Worm (Caenorhabditis elegans) whole organism, L4 larva: ENCODE results near the gene H20J04.7.

Experiments
- F10B5.3 ChIP-seq: sonication (generic microtip); optimal IDR thresholded peaks from 2 replicates; lab custom pipeline; 2016; ENCODE audit warnings: mild to moderate bottlenecking, missing genetic modification characterization, missing compliant biosample characterization
- Y48G9A.11 ChIP-seq: fragments of 200-800 bp; sonication (Bioruptor generic); IDR thresholded peaks from 2 replicates; pipeline ENCODE4 v1.3.6; 2022; ENCODE audit warnings: missing genetic modification reagents, missing genetic modification characterization, missing compliant biosample characterization
- ZK337.2 ChIP-seq: fragments of 200-800 bp; sonication (Bioruptor generic); IDR thresholded peaks from 2 replicates; pipeline ENCODE4 v1.3.6; 2022; ENCODE audit warnings: missing genetic modification reagents, missing genetic modification characterization, missing compliant biosample characterization
- ZK546.5 ChIP-seq, 2 experiments: sonication (generic microtip); optimal IDR thresholded peaks; 2 replicates each; lab custom pipeline; 2017; ENCODE audit warnings: missing biosample characterization in 2 of 2, missing genetic modification characterization in 2 of 2
- aha-1 ChIP-seq: fragments of 150-350 bp; peaks from one replicate; lab custom pipeline; 2014; ENCODE audit warnings: missing biosample characterization, missing genetic modification characterization
- ces-1 ChIP-seq: fragments of 150-350 bp; sonication (generic microtip); optimal IDR thresholded peaks from 4 replicates; lab custom pipeline; 2014; ENCODE audit warnings: missing biosample characterization, missing genetic modification reagents, missing genetic modification characterization
- dve-1 ChIP-seq: sonication (generic microtip); optimal IDR thresholded peaks from 2 replicates; lab custom pipeline; 2017; ENCODE audit warnings: antibody characterized with exemption, mild to moderate bottlenecking, missing genetic modification characterization, missing compliant biosample characterization; ENCODE audit not compliant: insufficient read depth
- fkh-10 ChIP-seq: fragments of 150-350 bp; optimal IDR thresholded peaks from 2 replicates; lab custom pipeline; 2014; ENCODE audit warnings: missing biosample characterization, missing genetic modification reagents, missing genetic modification characterization
- fos-1 ChIP-seq: fragments of 150-350 bp; optimal IDR thresholded peaks from 2 replicates; lab custom pipeline; 2014; ENCODE audit warnings: missing biosample characterization, missing genetic modification characterization
- gei-8 ChIP-seq: fragments of 200-800 bp; sonication (Bioruptor generic); optimal IDR thresholded peaks from 2 replicates; lab custom pipeline; 2018; ENCODE audit warnings: mild to moderate bottlenecking, missing genetic modification characterization, missing compliant biosample characterization
- hlh-30 ChIP-seq: sonication (generic microtip); optimal IDR thresholded peaks from 2 replicates; lab custom pipeline; 2017; ENCODE audit warnings: antibody characterized with exemption, mild to moderate bottlenecking, missing genetic modification characterization, missing compliant biosample characterization; ENCODE audit not compliant: insufficient read depth
- hmg-1.1 ChIP-seq: fragments of 200-800 bp; sonication (Bioruptor generic); IDR thresholded peaks from 2 replicates; pipeline ENCODE4 v1.3.6; 2022; ENCODE audit warnings: missing genetic modification reagents, missing genetic modification characterization, missing compliant biosample characterization
- lin-13 ChIP-seq: fragments of 150-350 bp; optimal IDR thresholded peaks from 2 replicates; lab custom pipeline; 2014; ENCODE audit warnings: missing biosample characterization, missing genetic modification reagents, missing genetic modification characterization
- lin-38 ChIP-seq: fragments of 200-800 bp; sonication (Bioruptor generic); IDR thresholded peaks from 2 replicates; pipeline ENCODE4 v1.3.6; 2022; ENCODE audit warnings: missing genetic modification reagents, missing genetic modification characterization, missing compliant biosample characterization
- lin-39 ChIP-seq: fragments of 150-350 bp; optimal IDR thresholded peaks from 2 replicates; lab custom pipeline; 2014; ENCODE audit warnings: missing biosample characterization, missing genetic modification reagents, missing genetic modification characterization
- lsy-2 ChIP-seq, 2 experiments: fragments of 150-350 bp in 1 of 2; sonication (generic microtip) in 1 of 2; optimal IDR thresholded peaks; 2 replicates each; lab custom pipeline; 2014 to 2017; ENCODE audit warnings: missing biosample characterization in 2 of 2, missing genetic modification characterization in 2 of 2
- madf-5 ChIP-seq, 2 experiments: fragments of 200-800 bp; sonication (Bioruptor generic); IDR thresholded peaks; 2 replicates each; pipeline ENCODE4 v1.3.6; 2022; ENCODE audit warnings: missing compliant biosample characterization in 2 of 2, missing genetic modification characterization in 2 of 2
- madf-9 ChIP-seq: fragments of 200-800 bp; sonication (Bioruptor generic); conservative IDR thresholded peaks from 2 replicates; pipeline ENCODE4 v1.3.6; 2022; ENCODE audit warnings: missing genetic modification reagents, missing genetic modification characterization, missing compliant biosample characterization
- mdl-1 ChIP-seq, 2 experiments: fragments of 150-350 bp in 1 of 2; sonication (generic microtip) in 1 of 2; optimal IDR thresholded peaks; 2 replicates each; lab custom pipeline; 2014 to 2017; ENCODE audit warnings: missing biosample characterization in 2 of 2, missing genetic modification characterization in 2 of 2
- mdt-29 ChIP-seq: fragments of 200-800 bp; sonication (Bioruptor generic); IDR thresholded peaks from 2 replicates; pipeline ENCODE4 v1.3.6; 2022; ENCODE audit warnings: missing genetic modification reagents, missing genetic modification characterization, missing compliant biosample characterization
- mep-1 ChIP-seq: fragments of 150-350 bp; sonication (generic microtip); optimal IDR thresholded peaks from 3 replicates; lab custom pipeline; 2014; ENCODE audit warnings: missing biosample characterization, missing genetic modification characterization
- mes-2 ChIP-seq: sonication (generic microtip); optimal IDR thresholded peaks from 2 replicates; lab custom pipeline; 2016; ENCODE audit warnings: missing genotype, mild to moderate bottlenecking, missing genetic modification characterization, missing compliant biosample characterization; ENCODE audit not compliant: poor library complexity, severe bottlenecking
- mxl-3 ChIP-seq: fragments of 200-800 bp; sonication (Bioruptor generic); optimal IDR thresholded peaks from 2 replicates; lab custom pipeline; 2018; ENCODE audit warnings: mild to moderate bottlenecking, missing genetic modification characterization, missing compliant biosample characterization
- nhr-237 ChIP-seq: sonication (generic microtip); optimal IDR thresholded peaks from 2 replicates; lab custom pipeline; 2017; ENCODE audit warnings: missing biosample characterization, missing genetic modification characterization
- nhr-25 ChIP-seq: sonication (generic microtip); optimal IDR thresholded peaks from 2 replicates; lab custom pipeline; 2017; ENCODE audit warnings: missing genetic modification characterization, mild to moderate bottlenecking, missing compliant biosample characterization, antibody characterized with exemption, moderate library complexity, borderline replicate concordance; ENCODE audit not compliant: insufficient read depth
- pha-4 ChIP-seq, 2 experiments: fragments of 150-350 bp in 1 of 2; fragments of 200-800 bp in 1 of 2; sonication (Bioruptor generic) in 1 of 2; IDR thresholded peaks in 1 of 2; optimal IDR thresholded peaks in 1 of 2; 2 replicates each; pipeline versions ENCODE4 v1.3.6 to Lab custom; 2014 to 2022; ENCODE audit warnings: missing genetic modification characterization in 2 of 2, missing genetic modification reagents in 2 of 2, missing biosample characterization in 1 of 2, missing compliant biosample characterization in 1 of 2
- set-16 ChIP-seq: fragments of 200-800 bp; sonication (Bioruptor generic); IDR thresholded peaks from 2 replicates; pipeline ENCODE4 v1.3.6; 2022; ENCODE audit warnings: missing genetic modification reagents, missing genetic modification characterization, missing compliant biosample characterization
- spr-1 ChIP-seq: sonication (generic microtip); optimal IDR thresholded peaks from 2 replicates; lab custom pipeline; 2016; ENCODE audit warnings: mild to moderate bottlenecking, missing genetic modification characterization, missing compliant biosample characterization
- vab-7 ChIP-seq: fragments of 200-800 bp; sonication (Bioruptor generic); IDR thresholded peaks from 2 replicates; pipeline ENCODE4 v1.3.6; 2022; ENCODE audit warnings: missing genetic modification reagents, missing genetic modification characterization, missing compliant biosample characterization
- zag-1 ChIP-seq: fragments of 150-350 bp; optimal IDR thresholded peaks from 2 replicates; lab custom pipeline; 2014; ENCODE audit warnings: missing biosample characterization, missing genetic modification characterization
- zip-2 ChIP-seq: fragments of 150-350 bp; optimal IDR thresholded peaks from 2 replicates; lab custom pipeline; 2014; ENCODE audit warnings: missing biosample characterization, missing genetic modification characterization
- ztf-7 ChIP-seq: fragments of 150-350 bp; optimal IDR thresholded peaks from 2 replicates; lab custom pipeline; 2014; ENCODE audit warnings: missing biosample characterization, missing genetic modification characterization

H20J04.7 gene

ce11 chrII:4355217-4355616, at the start of gene H20J04.7, which contains the start of gene H20J04.1:
Gene H20J04.7, minus strand, starts transcription at chrII:4355317.
Gene H20J04.1, plus strand, starts transcription at chrII:4355613.
- TF ChIP-seq lin-39 (tag; lab: Kevin White, UChicago) (no peak), dve-1 (tag; lab: Kevin White, UChicago) (no peak), fkh-10 (GFP tag; lab: Kevin White, UChicago) (no peak), ZK546.5 (tag; optimal IDR thresholded peaks at IDR 0.05; lab: Kevin White, UChicago) (no peak), mdt-29 (GFP tag; lab: Robert Waterston, UW) (no peak), ZK337.2 (no peak), spr-1 (tag; lab: Kevin White, UChicago) (no peak), aha-1 (tag; lab: Kevin White, UChicago) (no peak)
- TF ChIP-seq, all 104 proteins: peak for 0

DNA sequence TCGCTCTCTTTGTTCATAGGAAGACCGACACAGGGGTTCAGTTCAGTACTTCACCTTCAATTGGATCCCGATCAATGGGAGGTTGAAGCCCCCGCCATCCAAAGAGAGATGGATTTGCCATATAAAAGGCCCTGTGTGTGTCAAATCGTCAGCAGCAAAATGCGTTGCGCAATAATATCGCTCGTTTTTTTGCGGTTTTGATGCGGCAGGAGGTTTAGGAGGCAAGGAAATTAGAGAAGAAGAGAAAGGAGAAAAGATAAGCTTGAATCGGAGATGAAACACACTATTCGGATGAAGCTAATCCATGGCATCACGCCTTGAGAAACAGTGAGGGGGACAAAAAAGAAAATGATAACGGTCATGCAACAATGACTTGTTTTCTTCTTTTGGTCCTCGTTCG, 39.3 kb upstream of the H20J04.7 start:
- TF ChIP-seq aha-1 (tag; lab: Kevin White, UChicago), result peak; percentile 65
- TF ChIP-seq mxl-3, result peak; percentile 16
- no peak for TF ChIP-seq lin-13 (GFP tag; lab: Kevin White, UChicago)
- peak in 1 of 2 experiments; percentile 0 for TF ChIP-seq mdl-1 (tag; optimal IDR thresholded peaks at IDR 0.05; lab: Kevin White, UChicago)

- TF ChIP-seq nhr-25 (tag; lab: Kevin White, UChicago), result peak; percentile 66
- TF ChIP-seq mxl-3, result peak; percentile 84
- peak; percentile 25 for TF ChIP-seq mep-1 (tag; lab: Kevin White, UChicago)
- TF ChIP-seq lin-38 (GFP tag; lab: Robert Waterston, UW), result no peak
- TF ChIP-seq hmg-1.1 (GFP tag; lab: Robert Waterston, UW), result 0 out of 2 replicates have a peak, but pooled peaks have one; percentile 25
- TF ChIP-seq set-16 (GFP tag; lab: Robert Waterston, UW), result 0 out of 2 replicates have a peak, but pooled peaks have one; percentile 12
- no peak for TF ChIP-seq mes-2 (tag; lab: Kevin White, UChicago)
- TF ChIP-seq gei-8 (GFP tag; lab: Kevin White, UChicago), result no peak
These were observed 37.5 kb upstream of the H20J04.7 start, which contains the start of gene mlt-7 for ce11 chrII:4392526-4393057. Gene mlt-7, plus strand, starts transcription at chrII:4393007.

ce11 chrII:4391072-4391471, 36.0 kb upstream of the H20J04.7 start:
- TF ChIP-seq set-16 (GFP tag; lab: Robert Waterston, UW) (no peak), madf-9 (GFP tag; lab: Robert Waterston, UW) (no peak), nhr-25 (tag; lab: Kevin White, UChicago) (no peak), fos-1 (no peak), zag-1 (no peak), ztf-7 (no peak), nhr-237 (tag; lab: Kevin White, UChicago) (no peak), Y48G9A.11 (GFP tag; lab: Robert Waterston, UW) (no peak), F10B5.3 (tag; lab: Kevin White, UChicago) (no peak), lsy-2 (tag; optimal IDR thresholded peaks at IDR 0.05; lab: Kevin White, UChicago) (no peak), hlh-30 (tag; lab: Kevin White, UChicago) (no peak)
- TF ChIP-seq, all 104 proteins: peak for 0

ce11 chrII:4383306-4383705, 28.2 kb upstream of the H20J04.7 start, which contains the start of gene fkh-6:
Gene fkh-6, minus strand, starts transcription at chrII:4383406.
- no peak for TF ChIP-seq pha-4 (GFP tag; IDR thresholded peaks at IDR 0.05; lab: Robert Waterston, UW)
- TF ChIP-seq pha-4 (tag; optimal IDR thresholded peaks at IDR 0.05; lab: Kevin White, UChicago), result no peak
- no peak for TF ChIP-seq ZK546.5 (tag; optimal IDR thresholded peaks at IDR 0.05; lab: Kevin White, UChicago)
- no peak for TF ChIP-seq madf-5 (GFP tag; IDR thresholded peaks at IDR 0.05; lab: Robert Waterston, UW)
- TF ChIP-seq mxl-3, result no peak
- TF ChIP-seq ces-1 (GFP tag; lab: Kevin White, UChicago), result no peak
- TF ChIP-seq zip-2, result no peak
- no peak for TF ChIP-seq ZK337.2
- TF ChIP-seq lin-39 (tag; lab: Kevin White, UChicago), result no peak
- no peak for TF ChIP-seq vab-7 (GFP tag; lab: Robert Waterston, UW)
- TF ChIP-seq, all 104 proteins: peak for 0
